Worm (Caenorhabditis elegans): ENCODE measurements around the gene C04G2.5.

C04G2.5 gene

DNA sequence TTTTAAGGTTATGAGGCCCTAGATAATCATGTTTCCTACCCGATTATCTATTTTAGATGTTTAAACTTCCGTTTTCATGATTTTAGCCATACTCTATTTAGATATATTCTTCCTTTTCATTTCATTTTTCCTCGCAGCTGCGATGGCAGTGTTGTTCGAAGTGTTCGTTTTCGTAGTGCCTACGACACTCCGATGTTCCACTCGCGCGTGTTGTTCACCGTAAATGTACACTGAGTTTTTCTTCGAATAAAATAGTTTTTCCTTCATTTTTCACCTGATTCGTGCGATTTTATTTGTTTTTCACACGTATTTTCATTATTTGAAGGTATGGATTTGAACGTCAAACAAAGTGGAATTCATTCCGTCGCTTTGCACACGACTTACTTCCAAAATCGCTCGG lies 1.8 kb upstream of the C04G2.5 start, which contains the start of gene dis-3:
Gene dis-3 (plus strand): TSS at position 322 of the 400 bp plus-strand sequence.
- TF ChIP-seq daf-8 (GFP tag; IDR thresholded peaks at IDR 0.05) (no peak), lin-39 (tag; optimal IDR thresholded peaks at IDR 0.05) (no peak), hmg-1.1 (GFP tag; IDR thresholded peaks at IDR 0.05) (no peak), aha-1 (tag) (peak; percentile 45), dpl-1 (GFP tag; optimal IDR thresholded peaks at IDR 0.05) (no peak), spr-3 (GFP tag; optimal IDR thresholded peaks at IDR 0.05) (no peak), egl-27 (tag; optimal IDR thresholded peaks at IDR 0.05) (no peak), egl-43 (GFP tag; IDR thresholded peaks at IDR 0.05) (no peak), ztf-7 (tag; optimal IDR thresholded peaks at IDR 0.05) (no peak), R02D3.7 (tag; optimal IDR thresholded peaks at IDR 0.05) (peak; percentile 55), Y48G9A.11 (GFP tag; IDR thresholded peaks at IDR 0.05) (0 out of 2 replicates have a peak, but pooled peaks have one; percentile 31), Y75B8A.6 (GFP tag; IDR thresholded peaks at IDR 0.05) (no peak), ceh-62 (tag; optimal IDR thresholded peaks at IDR 0.05) (no peak), ceh-20 (GFP tag; IDR thresholded peaks at IDR 0.05) (no peak), dmd-9 (GFP tag; IDR thresholded peaks at IDR 0.05) (no peak), nhr-11 (tag; optimal IDR thresholded peaks at IDR 0.05) (no peak), lsy-2 (tag; optimal IDR thresholded peaks at IDR 0.05) (no peak), fkh-10 (GFP tag; optimal IDR thresholded peaks at IDR 0.05) (no peak), T20F7.1 (GFP tag; optimal IDR thresholded peaks at IDR 0.05) (peak; percentile 88)

DNA sequence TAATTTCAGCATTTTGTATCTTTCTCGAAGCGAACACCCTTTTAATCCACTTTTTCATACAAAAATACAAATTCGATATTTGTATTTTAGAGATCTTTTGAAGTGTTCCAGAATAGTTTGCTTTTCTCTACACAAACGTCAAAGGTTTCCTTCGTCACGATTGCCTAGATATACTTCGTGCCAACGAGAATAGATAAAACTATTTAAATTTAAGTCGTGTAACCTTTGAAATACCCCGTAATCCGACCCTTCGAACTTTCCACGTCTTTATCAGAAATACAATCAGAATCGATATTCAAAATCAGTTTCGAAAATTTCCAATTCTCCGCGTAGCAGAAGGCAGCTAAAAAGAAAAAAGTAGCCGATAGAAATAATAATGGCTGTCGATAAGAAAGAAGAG lies 4.7 kb downstream of the C04G2.5 start, which contains the start of gene ttbk-5:
Gene ttbk-5 (plus strand): TSS at position 301 of the 400 bp plus-strand sequence.
- TF ChIP-seq hmg-1.1 (GFP tag; IDR thresholded peaks at IDR 0.05) (no peak), lin-15B (tag; optimal IDR thresholded peaks at IDR 0.05) (no peak), dve-1 (tag; optimal IDR thresholded peaks at IDR 0.05; ENCODE audit: insufficient read depth) (no peak), madf-9 (GFP tag; conservative IDR thresholded peaks at IDR 0.05) (no peak), R02D3.7 (tag; optimal IDR thresholded peaks at IDR 0.05) (no peak), gei-8 (GFP tag; optimal IDR thresholded peaks at IDR 0.05) (no peak), Y5F2A.4 (GFP tag; optimal IDR thresholded peaks at IDR 0.05) (no peak), aly-2 (tag; optimal IDR thresholded peaks at IDR 0.05) (no peak), nhr-237 (tag; optimal IDR thresholded peaks at IDR 0.05) (no peak), nhr-77 (tag; optimal IDR thresholded peaks at IDR 0.05) (no peak), Y75B8A.6 (GFP tag; IDR thresholded peaks at IDR 0.05) (no peak), spr-3 (GFP tag; optimal IDR thresholded peaks at IDR 0.05) (no peak), skn-1 (tag; optimal IDR thresholded peaks at IDR 0.05) (no peak), zag-1 (tag; optimal IDR thresholded peaks at IDR 0.05) (no peak)

DNA sequence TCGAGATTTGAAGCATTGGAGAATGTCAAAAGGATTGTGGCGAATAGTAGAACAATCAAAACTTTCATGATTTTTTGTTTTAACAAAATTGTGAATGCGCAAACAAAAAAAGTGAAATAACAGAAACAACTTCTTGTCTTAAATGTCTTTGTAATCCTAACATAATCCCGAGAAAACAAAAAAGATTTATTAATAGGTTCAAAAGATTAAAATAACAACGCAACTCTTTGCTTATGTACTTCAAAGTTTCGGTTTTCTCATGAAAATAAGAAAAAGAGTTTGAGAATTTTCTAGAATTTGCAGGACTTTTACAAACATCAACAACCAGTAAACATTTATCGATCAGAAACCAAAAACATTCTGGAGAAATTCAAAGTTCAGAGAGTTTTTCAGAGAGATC lies 5.3 kb downstream of the C04G2.5 start, which contains the start of gene ttr-39:
Gene ttr-39 (minus strand): TSS at position 101 of the 400 bp plus-strand sequence.
- TF ChIP-seq mxl-3 (GFP tag; optimal IDR thresholded peaks at IDR 0.05) = no peak
- TF ChIP-seq mdt-29 (GFP tag; IDR thresholded peaks at IDR 0.05) = no peak
- no peak for TF ChIP-seq dve-1 (tag; optimal IDR thresholded peaks at IDR 0.05; ENCODE audit: insufficient read depth)
- TF ChIP-seq hmg-1.1 (GFP tag; IDR thresholded peaks at IDR 0.05) = no peak
- no peak for TF ChIP-seq zip-11 (GFP tag; IDR thresholded peaks at IDR 0.05)
- no peak for TF ChIP-seq ama-1 (optimal IDR thresholded peaks at IDR 0.05)
- no peak for TF ChIP-seq daf-19 (GFP tag; conservative IDR thresholded peaks at IDR 0.05)
- TF ChIP-seq lin-15B (tag; optimal IDR thresholded peaks at IDR 0.05) = no peak
- TF ChIP-seq cey-2 (tag; optimal IDR thresholded peaks at IDR 0.05; ENCODE audit: borderline replicate concordance, insufficient read depth) = no peak
- no peak for TF ChIP-seq hif-1 (tag; optimal IDR thresholded peaks at IDR 0.05)
- TF ChIP-seq T20F7.1 (GFP tag; optimal IDR thresholded peaks at IDR 0.05) = no peak
- TF ChIP-seq unc-62 (GFP tag; optimal IDR thresholded peaks at IDR 0.05 in 1 of 2) = no peak
- TF ChIP-seq unc-62 (tag; optimal IDR thresholded peaks at IDR 0.05) = no peak
- TF ChIP-seq lin-13 (GFP tag; optimal IDR thresholded peaks at IDR 0.05) = no peak
- no peak for TF ChIP-seq F26F4.8 (GFP tag; conservative IDR thresholded peaks at IDR 0.05)
- no peak for TF ChIP-seq ztf-11 (tag; optimal IDR thresholded peaks at IDR 0.05)
- TF ChIP-seq R02D3.7 (tag; optimal IDR thresholded peaks at IDR 0.05) = no peak
- no peak for TF ChIP-seq mdl-1 (tag; optimal IDR thresholded peaks at IDR 0.05)
- TF ChIP-seq arid-1 (GFP tag; conservative IDR thresholded peaks at IDR 0.05) = no peak

All from whole organism, L4 larva.